Worm (Caenorhabditis elegans): ENCODE measurements around the gene fipr-11.

DNA sequence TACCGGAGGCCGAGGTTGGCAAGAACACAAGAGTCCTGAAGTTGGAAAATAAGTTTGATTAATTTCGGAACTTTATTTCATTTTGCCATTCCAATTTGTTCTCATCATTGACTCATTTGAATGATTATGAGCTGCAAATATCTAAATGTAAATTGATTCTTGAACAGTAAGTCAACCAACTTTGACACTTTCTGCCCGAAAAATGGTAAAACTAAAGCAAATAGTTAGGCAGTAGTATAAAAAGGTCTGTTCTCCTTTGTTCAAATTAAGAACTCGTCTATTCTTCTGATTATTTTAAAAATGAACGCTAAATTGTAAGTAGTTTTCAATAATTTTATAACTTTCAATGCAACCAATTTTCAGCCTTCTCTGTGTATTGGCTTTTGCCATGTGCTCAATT lies 37.0 kb upstream of the fipr-11 start, which contains the start of gene fipr-12:
- TF ChIP-seq flt-1 (GFP tag; IDR thresholded peaks at IDR 0.05), result no peak
- no peak for TF ChIP-seq ref-1 (GFP tag; conservative IDR thresholded peaks at IDR 0.05)
- TF ChIP-seq ztf-23 (GFP tag; IDR thresholded peaks at IDR 0.05), result no peak
